Fruit fly (Drosophila melanogaster) whole organism, larva: ENCODE results near the gene Cog2.

ENCODE experiments used
- noc ChIP-seq: fragments of 200-800 bp; sonication (Bioruptor generic); optimal IDR thresholded peaks from 3 replicates; lab custom pipeline; 2019; ENCODE audit warnings: missing biosample characterization, mild to moderate bottlenecking, missing genetic modification characterization, moderate library complexity

Gene Cog2

dm6 chr3R:15369742-15370141 lies 8.3 kb upstream of the Cog2 start, which contains the start of gene CG14868:
Gene CG14868, minus strand, starts transcription at chr3R:15369945.
- TF ChIP-seq noc (tag; lab: Kevin White, UChicago) = no peak

dm6 chr3R:15367477-15367876 lies 6.0 kb upstream of the Cog2 start, which contains the start of gene CG34404:
Gene CG34404, minus strand, starts transcription at chr3R:15367665.
- TF ChIP-seq noc (tag; lab: Kevin White, UChicago) = no peak

dm6 chr3R:15366839-15367238 lies 5.4 kb upstream of the Cog2 start:
- TF ChIP-seq noc (tag; lab: Kevin White, UChicago) = no peak

- TF ChIP-seq noc (tag; lab: Kevin White, UChicago) = no peak
Observed at dm6 chr3R:15363608-15364007, 2.2 kb upstream of the Cog2 start, which contains the start of gene CG6171. Gene CG6171, minus strand, starts transcription at chr3R:15363857.

- peak; percentile 88 for TF ChIP-seq noc (tag; lab: Kevin White, UChicago)
Observed at dm6 chr3R:15356645-15357431, 4.6 kb downstream of the Cog2 start, which contains the start of the genes Atg4b and Hibch. Gene Atg4b, minus strand, starts transcription at chr3R:15356924. Gene Hibch, plus strand, starts transcription at chr3R:15357229.

- TF ChIP-seq noc (tag; lab: Kevin White, UChicago) = no peak
Observed at dm6 chr3R:15356152-15356551, 5.3 kb downstream of the Cog2 start.

- no peak for TF ChIP-seq noc (tag; lab: Kevin White, UChicago)
Observed at dm6 chr3R:15354019-15354418, 7.4 kb downstream of the Cog2 start.

- TF ChIP-seq noc (tag; lab: Kevin White, UChicago) = peak; percentile 47
Observed at dm6 chr3R:15350993-15351426, 10.4 kb downstream of the Cog2 start, which contains the start of the genes Trs33 and Tmtc4. Gene Trs33, minus strand, starts transcription at chr3R:15350995. Gene Tmtc4, plus strand, starts transcription at chr3R:15351225.

dm6 chr3R:15347822-15348221 lies 13.6 kb downstream of the Cog2 start, which contains the start of the genes CG42726 and CG42727:
Gene CG42726, plus strand, starts transcription at chr3R:15348048.
Gene CG42727, plus strand, starts transcription at chr3R:15348048.
- no peak for TF ChIP-seq noc (tag; lab: Kevin White, UChicago)

- TF ChIP-seq noc (tag; lab: Kevin White, UChicago) = no peak
Observed at dm6 chr3R:15346018-15346383, 15.5 kb downstream of the Cog2 start, which contains the start of the genes Surf4 and CG31301. Gene Surf4, minus strand, starts transcription at chr3R:15346176. Gene CG31301, plus strand, starts transcription at chr3R:15346205.

- peak; percentile 22 for TF ChIP-seq noc (tag; lab: Kevin White, UChicago)
Observed at dm6 chr3R:15345198-15346017, 16.0 kb downstream of the Cog2 start.

- TF ChIP-seq noc (tag; lab: Kevin White, UChicago) = peak; percentile 75
Observed at dm6 chr3R:15342926-15343685, 18.4 kb downstream of the Cog2 start, which contains the start of gene Nagk. Gene Nagk, minus strand, starts transcription at chr3R:15343256.

- no peak for TF ChIP-seq noc (tag; lab: Kevin White, UChicago)
Observed at dm6 chr3R:15342432-15342925, 19.0 kb downstream of the Cog2 start.

- no peak for TF ChIP-seq noc (tag; lab: Kevin White, UChicago)
Observed at dm6 chr3R:15340052-15340732, 21.3 kb downstream of the Cog2 start, which contains the start of gene SerRS-m. Gene SerRS-m, plus strand, starts transcription at chr3R:15340667.
